Fruit fly (Drosophila melanogaster): ENCODE measurements around the gene CG45263.

The CG45263 gene

DNA sequence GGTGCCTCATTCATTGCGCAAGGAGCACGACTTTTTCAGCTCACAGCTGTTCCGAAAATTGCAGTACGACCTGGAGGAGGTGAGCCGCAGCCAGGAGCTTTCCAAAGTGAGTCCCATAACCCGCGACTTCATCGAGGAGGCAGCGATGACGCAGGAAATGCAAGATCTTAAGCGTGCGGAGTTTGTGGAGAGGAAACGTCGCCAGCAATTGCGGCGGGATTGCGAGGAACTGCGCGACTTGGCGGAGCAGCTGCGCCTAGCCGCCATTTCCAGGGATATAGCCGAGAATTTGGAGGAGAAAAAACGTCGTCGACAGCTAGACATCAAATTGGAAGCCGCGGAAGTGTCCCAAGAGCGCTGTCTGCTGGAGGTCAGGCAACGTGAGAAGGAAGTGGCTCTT, 129.6 kb downstream of the CG45263 start:
- TF ChIP-seq CG14655 (GFP tag; optimal IDR thresholded peaks at IDR 0.05) (no peak), CG32121 (GFP tag; IDR thresholded peaks at IDR 0.05) (no peak), CG13204 (GFP tag; optimal IDR thresholded peaks at IDR 0.05) (no peak), CG4496 (GFP tag; IDR thresholded peaks at IDR 0.05) (no peak), CG15710 (tag; optimal IDR thresholded peaks at IDR 0.05) (no peak), Pif1A (GFP tag; optimal IDR thresholded peaks at IDR 0.05) (no peak), Ets98B (GFP tag; IDR thresholded peaks at IDR 0.05) (no peak), CG8301 (tag; optimal IDR thresholded peaks at IDR 0.05) (no peak), CG34367 (tag; optimal IDR thresholded peaks at IDR 0.05) (no peak), gl (tag; optimal IDR thresholded peaks at IDR 0.05) (no peak), fd96Ca (GFP tag; IDR thresholded peaks at IDR 0.05) (no peak), CG8159 (tag; optimal IDR thresholded peaks at IDR 0.05) (no peak), CG9948 (tag; optimal IDR thresholded peaks at IDR 0.05) (no peak), rn (GFP tag; IDR thresholded peaks at IDR 0.05) (no peak)

DNA sequence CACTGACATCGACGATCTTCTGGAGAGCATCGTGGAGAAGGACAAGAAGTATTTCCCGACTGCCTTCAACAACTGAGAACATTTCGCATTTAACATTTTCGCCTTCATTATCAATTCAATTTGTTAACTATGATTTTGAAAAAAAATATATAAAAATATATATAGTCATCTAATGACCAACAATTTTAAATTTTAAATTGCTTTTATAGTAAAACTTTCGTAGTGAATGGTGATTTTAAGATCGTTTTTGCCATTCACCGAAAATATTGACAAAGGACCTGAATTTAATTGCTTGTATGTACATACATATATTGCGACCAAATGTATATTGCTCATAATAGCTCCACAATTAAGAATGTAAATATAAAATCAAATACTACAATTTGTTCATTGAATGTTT, 130.1 kb downstream of the CG45263 start, which contains the start of gene CG7352:
TSS of gene CG7352 (plus strand) at position 301 of the 400 bp plus-strand sequence.
- no peak for TF ChIP-seq CG32121 (GFP tag; IDR thresholded peaks at IDR 0.05)
- no peak for TF ChIP-seq CG10348 (GFP tag; IDR thresholded peaks at IDR 0.05)
- TF ChIP-seq CG34367 (tag; optimal IDR thresholded peaks at IDR 0.05), result no peak
- no peak for TF ChIP-seq Pif1B (GFP tag; optimal IDR thresholded peaks at IDR 0.05)
- no peak for TF ChIP-seq Snoo (tag; optimal IDR thresholded peaks at IDR 0.05)
- TF ChIP-seq CG8301 (tag; optimal IDR thresholded peaks at IDR 0.05), result no peak
- TF ChIP-seq EcR (GFP tag; optimal IDR thresholded peaks at IDR 0.05), result no peak
- TF ChIP-seq fd96Ca (GFP tag; IDR thresholded peaks at IDR 0.05), result no peak
- TF ChIP-seq CG9948 (tag; optimal IDR thresholded peaks at IDR 0.05), result no peak
- TF ChIP-seq CG17806 (tag; optimal IDR thresholded peaks at IDR 0.05), result no peak

DNA sequence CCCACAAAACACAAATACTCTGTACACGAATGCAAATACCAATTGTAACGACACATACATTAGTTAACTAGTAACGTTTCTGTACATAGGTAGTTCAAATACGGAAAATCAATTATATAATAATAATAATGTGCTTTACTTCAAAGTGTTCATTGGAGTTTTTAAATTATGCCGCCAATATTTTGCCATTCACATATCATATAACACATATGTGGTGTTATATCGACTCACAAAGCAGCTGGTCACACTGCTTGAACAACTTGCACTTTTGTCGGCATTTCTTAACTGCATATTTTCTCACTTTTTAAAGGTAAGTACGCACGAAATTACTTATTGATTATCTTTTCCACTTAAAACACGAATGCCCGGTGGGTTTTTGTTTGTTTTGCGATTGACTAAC, 133.2 kb downstream of the CG45263 start, which contains the start of gene DppIII:
TSS of gene DppIII (plus strand) at position 227 of the 400 bp plus-strand sequence.
- TF ChIP-seq gl (tag; optimal IDR thresholded peaks at IDR 0.05) (no peak), CG34367 (tag; optimal IDR thresholded peaks at IDR 0.05) (no peak), D1 (tag; optimal IDR thresholded peaks at IDR 0.05) (no peak), CG8159 (tag; optimal IDR thresholded peaks at IDR 0.05) (no peak)

DNA sequence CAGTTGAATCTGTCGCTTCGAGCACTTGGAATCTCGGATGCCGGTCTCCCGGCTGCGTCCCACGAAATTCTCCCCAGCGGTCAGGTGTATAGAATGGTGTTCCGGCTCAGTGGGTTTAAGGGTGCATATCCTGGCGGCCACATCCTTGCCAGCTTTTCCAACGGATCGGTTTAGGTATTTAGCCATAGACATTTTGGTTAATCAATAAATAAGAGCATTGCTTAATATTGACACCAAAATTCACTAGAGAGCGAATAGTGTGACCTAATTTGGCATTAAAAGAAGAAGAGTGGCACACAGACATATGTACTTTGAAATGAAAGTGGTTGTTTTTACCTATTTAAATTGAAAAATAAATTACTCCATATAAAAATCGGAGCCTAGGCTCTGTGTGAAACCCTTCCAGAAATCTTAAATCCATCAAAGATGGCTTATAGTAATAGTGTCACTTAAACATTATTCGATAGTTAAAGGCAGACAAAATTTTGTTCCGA, 134.1 kb downstream of the CG45263 start, which contains the start of the genes PNKP and COX7AL:
TSS of gene PNKP (minus strand) at position 266 of the 494 bp plus-strand sequence.
TSS of gene COX7AL (plus strand) at position 419 of the 494 bp plus-strand sequence.
- TF ChIP-seq Pif1B (GFP tag; optimal IDR thresholded peaks at IDR 0.05) (no peak), CG4496 (GFP tag; IDR thresholded peaks at IDR 0.05) (no peak), CG17806 (tag; optimal IDR thresholded peaks at IDR 0.05) (no peak), gl (tag; optimal IDR thresholded peaks at IDR 0.05) (no peak), CG10348 (GFP tag; IDR thresholded peaks at IDR 0.05) (no peak), D1 (tag; optimal IDR thresholded peaks at IDR 0.05) (no peak), CG8159 (tag; optimal IDR thresholded peaks at IDR 0.05) (no peak), CG9948 (tag; optimal IDR thresholded peaks at IDR 0.05) (no peak), CG15710 (tag; optimal IDR thresholded peaks at IDR 0.05) (no peak), Pif1A (GFP tag; optimal IDR thresholded peaks at IDR 0.05) (no peak), CG12605 (GFP tag; IDR thresholded peaks at IDR 0.05) (no peak), CG13204 (GFP tag; optimal IDR thresholded peaks at IDR 0.05) (no peak), rn (GFP tag; IDR thresholded peaks at IDR 0.05) (no peak), fd96Ca (GFP tag; IDR thresholded peaks at IDR 0.05) (no peak), CG32121 (GFP tag; IDR thresholded peaks at IDR 0.05) (no peak), Snoo (tag; optimal IDR thresholded peaks at IDR 0.05) (no peak), CG8301 (tag; optimal IDR thresholded peaks at IDR 0.05) (no peak), CG14655 (GFP tag; optimal IDR thresholded peaks at IDR 0.05) (no peak), Ets98B (GFP tag; IDR thresholded peaks at IDR 0.05) (no peak)

DNA sequence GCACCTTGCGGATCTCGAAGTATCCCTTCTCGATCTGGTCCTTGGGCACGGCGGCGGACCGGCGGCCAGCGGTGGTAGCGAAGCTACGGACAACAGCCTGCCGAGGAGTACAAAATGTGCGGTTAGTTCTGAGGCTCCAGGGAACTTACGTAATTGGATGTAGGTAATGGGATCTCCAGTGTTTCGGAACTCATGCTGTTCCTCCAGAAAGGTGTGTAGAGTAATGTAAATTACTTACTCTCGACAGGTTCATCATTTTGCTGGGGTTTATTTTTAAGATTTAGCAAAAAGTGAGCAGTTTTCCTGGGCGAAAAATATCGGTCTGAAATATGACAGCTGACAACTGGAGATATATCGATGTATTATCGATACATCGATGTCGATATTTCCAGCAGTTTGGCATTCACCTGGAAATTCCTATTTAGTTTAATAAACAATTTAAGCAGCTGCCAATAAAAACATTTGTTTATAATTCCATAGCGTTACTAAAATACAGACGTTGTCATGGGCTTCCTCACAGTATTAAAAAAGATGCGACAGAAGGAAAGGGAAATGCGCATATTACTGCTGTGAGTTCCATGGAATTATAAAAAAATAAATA, 136.6 kb downstream of the CG45263 start, which contains the start of the genes COX7A and Arl2:
TSS of gene COX7A (minus strand) at position 369 of the 601 bp plus-strand sequence.
TSS of gene Arl2 (plus strand) at position 426 of the 601 bp plus-strand sequence.
- TF ChIP-seq CG12605 (GFP tag; IDR thresholded peaks at IDR 0.05) (no peak), rn (GFP tag; IDR thresholded peaks at IDR 0.05) (no peak), CG8159 (tag; optimal IDR thresholded peaks at IDR 0.05) (no peak), CG17806 (tag; optimal IDR thresholded peaks at IDR 0.05) (no peak), EcR (GFP tag; optimal IDR thresholded peaks at IDR 0.05) (no peak), CG10348 (GFP tag; IDR thresholded peaks at IDR 0.05) (no peak), CG32121 (GFP tag; IDR thresholded peaks at IDR 0.05) (no peak; the same call in 1 of the 2 replicates), CG34367 (tag; optimal IDR thresholded peaks at IDR 0.05) (no peak), Snoo (tag; optimal IDR thresholded peaks at IDR 0.05) (no peak), CG4496 (GFP tag; IDR thresholded peaks at IDR 0.05) (no peak), D1 (tag; optimal IDR thresholded peaks at IDR 0.05) (no peak), Pif1B (GFP tag; optimal IDR thresholded peaks at IDR 0.05) (no peak), CG13204 (GFP tag; optimal IDR thresholded peaks at IDR 0.05) (no peak), CG8301 (tag; optimal IDR thresholded peaks at IDR 0.05) (no peak), CG14655 (GFP tag; optimal IDR thresholded peaks at IDR 0.05) (no peak), fd96Ca (GFP tag; IDR thresholded peaks at IDR 0.05) (no peak), Pif1A (GFP tag; optimal IDR thresholded peaks at IDR 0.05) (no peak), Ets98B (GFP tag; IDR thresholded peaks at IDR 0.05) (no peak), gl (tag; optimal IDR thresholded peaks at IDR 0.05) (no peak), CG15710 (tag; optimal IDR thresholded peaks at IDR 0.05) (no peak)
